Fruit fly (Drosophila melanogaster): ENCODE measurements around the gene RpL9.
A peak's percentile ranks its signal among the peaks of the same experiment; 100 is the strongest.

RpL9 gene

DNA sequence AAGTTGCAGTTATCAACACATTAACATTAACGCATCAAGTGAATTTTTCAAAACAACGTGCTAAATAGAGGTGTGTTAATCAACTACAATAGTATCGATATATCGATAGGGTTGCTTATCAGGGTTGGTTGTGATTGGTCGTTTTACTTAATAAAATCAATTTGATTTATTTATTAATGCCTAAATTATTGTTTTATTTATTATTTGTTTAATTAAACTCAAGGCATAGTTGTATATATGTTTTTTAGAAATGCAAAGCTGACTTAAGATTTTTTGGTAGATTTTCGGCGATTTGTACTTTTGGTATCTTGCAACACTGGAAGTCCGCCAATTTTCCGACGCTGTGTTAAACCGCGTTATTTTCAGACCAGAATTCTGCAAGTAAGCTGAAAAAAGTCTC is 7.0 kb upstream of the RpL9 start, which contains the start of the genes Art8 and dUTPase (continued):
- TF ChIP-seq cato (GFP tag; optimal IDR thresholded peaks at IDR 0.05; ENCODE audit: borderline replicate concordance) (peak; percentile 57), CG1603 (tag; optimal IDR thresholded peaks at IDR 0.05) (peak; percentile 30), cad (GFP tag; optimal IDR thresholded peaks at IDR 0.05) (no peak), onecut (GFP tag; IDR thresholded peaks at IDR 0.05) (no peak), CG17802 (tag; optimal IDR thresholded peaks at IDR 0.05) (no peak), prd (optimal IDR thresholded peaks at IDR 0.05) (no peak), prd (GFP tag; IDR thresholded peaks at IDR 0.05) (peak; percentile 76), Elba2 (GFP tag; optimal IDR thresholded peaks at IDR 0.05) (peak; percentile 44), ERR (GFP tag; optimal IDR thresholded peaks at IDR 0.05) (no peak), br (optimal IDR thresholded peaks at IDR 0.05) (no peak), B-H2 (GFP tag; optimal IDR thresholded peaks at IDR 0.05) (peak; percentile 68), ci (GFP tag; IDR thresholded peaks at IDR 0.05) (peak; percentile 73; the same call in 2 of the 3 replicates), CG8388 (GFP tag; optimal IDR thresholded peaks at IDR 0.05) (peak; percentile 65), Hsf (GFP tag; optimal IDR thresholded peaks at IDR 0.05) (peak; percentile 77), CG10959 (GFP tag; IDR thresholded peaks at IDR 0.05) (peak; percentile 23; the same call in 1 of the 2 replicates), Fer1 (GFP tag; optimal IDR thresholded peaks at IDR 0.05) (peak; percentile 73), CG18262 (tag; optimal IDR thresholded peaks at IDR 0.05) (peak; percentile 75), Dfd (GFP tag; optimal IDR thresholded peaks at IDR 0.05) (no peak), chm (GFP tag; IDR thresholded peaks at IDR 0.05) (no peak), nau (GFP tag; optimal IDR thresholded peaks at IDR 0.05) (no peak), Atf6 (GFP tag; IDR thresholded peaks at IDR 0.05) (peak; percentile 78), CG12659 (GFP tag; optimal IDR thresholded peaks at IDR 0.05) (peak; percentile 90), fru (optimal IDR thresholded peaks at IDR 0.05) (no peak), Nf-YC (tag; optimal IDR thresholded peaks at IDR 0.05) (peak; percentile 91), unpg (GFP tag; optimal IDR thresholded peaks at IDR 0.05) (peak; percentile 75), CG8944 (GFP tag; optimal IDR thresholded peaks at IDR 0.05) (no peak), CG12769 (tag; optimal IDR thresholded peaks at IDR 0.05) (no peak), sens (GFP tag) (peak; percentile 90), Fer3 (tag; optimal IDR thresholded peaks at IDR 0.05) (peak; percentile 65), CG4820 (GFP tag; optimal IDR thresholded peaks at IDR 0.05) (peak; percentile 59), CG10462 (GFP tag; optimal IDR thresholded peaks at IDR 0.05) (peak; percentile 45), h (optimal IDR thresholded peaks at IDR 0.05) (no peak), CG6689 (GFP tag; IDR thresholded peaks at IDR 0.05) (peak; percentile 56), NfI (GFP tag; optimal IDR thresholded peaks at IDR 0.05) (peak; percentile 56), nerfin-2 (GFP tag; IDR thresholded peaks at IDR 0.05; ENCODE audit: partially characterized antibody) (peak; percentile 67), hth (optimal IDR thresholded peaks at IDR 0.05) (no peak), ac (GFP tag; optimal IDR thresholded peaks at IDR 0.05) (no peak), bbx (GFP tag; IDR thresholded peaks at IDR 0.05; ENCODE audit: partially characterized antibody) (peak; percentile 79), peb (GFP tag; IDR thresholded peaks at IDR 0.05) (no peak), CG13296 (GFP tag; optimal IDR thresholded peaks at IDR 0.05) (peak; percentile 48), so (GFP tag; IDR thresholded peaks at IDR 0.05) (no peak), CG17361 (GFP tag; IDR thresholded peaks at IDR 0.05) (peak; percentile 80), CG2116 (GFP tag; optimal IDR thresholded peaks at IDR 0.05) (peak; percentile 98), CG31441 (GFP tag; IDR thresholded peaks at IDR 0.05) (no peak; the same call in none of the 2 replicates), gro (GFP tag; optimal IDR thresholded peaks at IDR 0.05) (no peak), CG17568 (GFP tag; optimal IDR thresholded peaks at IDR 0.05) (no peak), luna (GFP tag; optimal IDR thresholded peaks at IDR 0.05) (no peak), chinmo (GFP tag; IDR thresholded peaks at IDR 0.05; ENCODE audit: partially characterized antibody) (0 out of 4 replicates have a peak, but pooled peaks have one; percentile 32), CG10209 (GFP tag; optimal IDR thresholded peaks at IDR 0.05) (peak; percentile 66), E2f1 (GFP tag; IDR thresholded peaks at IDR 0.05) (peak; percentile 42; the same call in 1 of the 2 replicates), PHDP (tag; optimal IDR thresholded peaks at IDR 0.05) (peak; percentile 78), CG9215 (GFP tag; IDR thresholded peaks at IDR 0.05) (peak; percentile 23; the same call in 1 of the 2 replicates), ara (GFP tag; IDR thresholded peaks at IDR 0.05) (peak; percentile 73)

Data from whole organism, embryonic.